Worm (Caenorhabditis elegans): ENCODE measurements around the gene F43D2.7.

The F43D2.7 gene

DNA sequence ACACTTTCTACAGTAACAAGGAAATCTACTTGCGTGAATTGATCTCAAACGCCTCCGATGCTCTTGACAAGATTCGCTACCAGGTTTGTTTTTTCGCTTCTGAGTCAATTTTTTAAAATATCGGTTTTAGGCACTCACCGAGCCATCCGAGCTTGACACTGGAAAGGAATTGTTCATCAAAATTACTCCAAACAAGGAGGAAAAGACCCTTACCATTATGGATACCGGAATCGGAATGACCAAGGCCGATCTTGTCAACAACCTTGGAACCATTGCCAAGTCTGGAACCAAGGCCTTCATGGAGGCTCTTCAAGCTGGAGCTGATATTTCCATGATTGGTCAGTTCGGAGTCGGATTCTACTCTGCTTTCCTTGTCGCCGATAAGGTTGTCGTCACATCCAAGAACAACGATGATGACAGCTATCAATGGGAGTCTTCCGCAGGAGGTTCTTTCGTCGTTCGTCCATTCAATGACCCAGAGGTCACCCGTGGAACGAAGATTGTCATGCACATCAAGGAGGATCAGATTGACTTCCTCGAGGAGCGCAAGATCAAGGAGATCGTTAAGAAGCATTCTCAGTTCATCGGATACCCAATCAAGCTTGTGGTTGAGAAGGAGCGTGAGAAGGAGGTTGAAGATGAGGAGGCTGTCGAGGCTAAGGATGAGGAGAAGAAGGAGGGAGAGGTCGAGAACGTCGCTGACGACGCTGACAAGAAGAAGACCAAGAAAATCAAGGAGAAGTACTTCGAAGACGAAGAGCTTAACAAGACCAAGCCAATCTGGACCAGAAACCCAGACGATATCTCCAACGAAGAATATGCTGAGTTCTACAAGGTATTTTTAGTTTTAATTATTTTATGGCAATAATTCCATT is 46.5 kb upstream of the F43D2.7 start:
- peak; percentile 93 for TF ChIP-seq ama-1 (optimal IDR thresholded peaks at IDR 0.05)
- no peak for TF ChIP-seq sea-2 (GFP tag; optimal IDR thresholded peaks at IDR 0.05)
- TF ChIP-seq ceh-9 (tag; optimal IDR thresholded peaks at IDR 0.05), result no peak
- TF ChIP-seq egl-5 (tag; optimal IDR thresholded peaks at IDR 0.05), result no peak
- no peak for TF ChIP-seq pha-4 (tag; optimal IDR thresholded peaks at IDR 0.05)
- no peak for TF ChIP-seq unc-39 (tag; optimal IDR thresholded peaks at IDR 0.05)
- no peak for TF ChIP-seq lin-39 (tag; optimal IDR thresholded peaks at IDR 0.05)
- TF ChIP-seq lin-15B (tag; optimal IDR thresholded peaks at IDR 0.05), result no peak
- TF ChIP-seq nhr-43 (tag; optimal IDR thresholded peaks at IDR 0.05; ENCODE audit: poor library complexity, severe bottlenecking), result no peak
- no peak for TF ChIP-seq hmg-11 (tag; optimal IDR thresholded peaks at IDR 0.05)
- TF ChIP-seq mml-1 (tag; optimal IDR thresholded peaks at IDR 0.05), result no peak
- TF ChIP-seq nhr-23 (tag; optimal IDR thresholded peaks at IDR 0.05), result no peak
- peak; percentile 11 for TF ChIP-seq nhr-25 (tag; optimal IDR thresholded peaks at IDR 0.05)
- no peak for TF ChIP-seq nhr-237 (tag; optimal IDR thresholded peaks at IDR 0.05)
- TF ChIP-seq ztf-11 (tag; optimal IDR thresholded peaks at IDR 0.05), result no peak
- no peak for TF ChIP-seq ZK546.5 (tag; optimal IDR thresholded peaks at IDR 0.05)
- TF ChIP-seq skn-1 (tag; optimal IDR thresholded peaks at IDR 0.05), result no peak
- no peak for TF ChIP-seq R02D3.7 (tag; optimal IDR thresholded peaks at IDR 0.05)
- TF ChIP-seq snpc-4 (tag; optimal IDR thresholded peaks at IDR 0.05), result peak; percentile 3
- no peak for TF ChIP-seq pqm-1 (tag; optimal IDR thresholded peaks at IDR 0.05)
- no peak for TF ChIP-seq elt-3 (tag; optimal IDR thresholded peaks at IDR 0.05)
- no peak for TF ChIP-seq egl-27 (tag; optimal IDR thresholded peaks at IDR 0.05)

DNA sequence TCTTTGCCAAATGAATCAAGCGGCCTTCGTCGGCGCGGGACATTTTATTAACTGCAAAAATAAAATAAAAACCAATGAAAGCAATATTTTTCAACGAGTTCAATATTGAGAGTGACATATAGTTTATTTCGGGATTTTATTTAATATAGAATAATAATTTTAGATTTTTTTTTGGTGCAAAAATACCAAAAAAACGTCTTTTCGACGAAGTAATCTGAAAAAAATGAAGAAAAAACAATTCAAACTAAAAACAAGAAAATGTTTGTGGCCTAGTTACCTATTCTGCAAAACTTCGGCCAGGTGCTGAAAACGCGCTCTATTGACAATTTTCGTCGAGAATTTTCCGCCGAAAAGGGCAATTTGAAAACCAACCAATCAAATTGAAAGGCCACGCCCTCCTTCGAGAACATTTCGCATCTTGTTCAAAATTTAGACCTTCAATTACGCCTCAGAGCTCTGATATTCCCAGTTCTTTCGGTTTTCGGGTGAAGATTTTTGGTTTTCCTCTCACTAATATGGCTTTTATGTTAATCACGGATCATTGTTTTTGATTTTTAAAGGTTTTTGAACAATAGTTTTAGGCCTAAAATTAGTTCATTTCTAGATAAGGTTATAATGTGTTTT is 45.6 kb upstream of the F43D2.7 start, which contains the start of gene C47E8.4:
Gene C47E8.4, minus strand, starts transcription at position 51 of the 624 bp plus-strand sequence.
- TF ChIP-seq daf-12 (tag; optimal IDR thresholded peaks at IDR 0.05), result peak; percentile 57
- peak; percentile 90 for TF ChIP-seq snpc-4 (tag; optimal IDR thresholded peaks at IDR 0.05)
- TF ChIP-seq fos-1 (tag; optimal IDR thresholded peaks at IDR 0.05), result peak; percentile 67
- peak; percentile 98 for TF ChIP-seq jun-1 (tag; optimal IDR thresholded peaks at IDR 0.05)
- TF ChIP-seq nhr-11 (tag; optimal IDR thresholded peaks at IDR 0.05), result peak; percentile 93
- peak; percentile 89 for TF ChIP-seq nhr-77 (tag; optimal IDR thresholded peaks at IDR 0.05)
- TF ChIP-seq nhr-43 (tag; optimal IDR thresholded peaks at IDR 0.05; ENCODE audit: poor library complexity, severe bottlenecking), result peak; percentile 98
- no peak for TF ChIP-seq mdl-1 (tag; optimal IDR thresholded peaks at IDR 0.05)
- TF ChIP-seq pha-4 (tag; optimal IDR thresholded peaks at IDR 0.05), result peak; percentile 98
- peak; percentile 61 for TF ChIP-seq nhr-28 (tag; optimal IDR thresholded peaks at IDR 0.05)
- peak; percentile 86 for TF ChIP-seq pqm-1 (tag; optimal IDR thresholded peaks at IDR 0.05)
- peak; percentile 100 for TF ChIP-seq nfya-1 (tag; optimal IDR thresholded peaks at IDR 0.05; ENCODE audit: insufficient read depth)
- TF ChIP-seq elt-1 (tag; optimal IDR thresholded peaks at IDR 0.05), result peak; percentile 80
- TF ChIP-seq lin-39 (tag; optimal IDR thresholded peaks at IDR 0.05), result peak; percentile 93
- peak; percentile 39 for TF ChIP-seq ZK546.5 (tag; optimal IDR thresholded peaks at IDR 0.05)
- TF ChIP-seq lsy-12 (tag; optimal IDR thresholded peaks at IDR 0.05), result peak; percentile 99
- TF ChIP-seq lin-15B (tag; optimal IDR thresholded peaks at IDR 0.05), result peak; percentile 100
- TF ChIP-seq skn-1 (tag; optimal IDR thresholded peaks at IDR 0.05), result peak; percentile 84
- peak; percentile 94 for TF ChIP-seq egl-5 (tag; optimal IDR thresholded peaks at IDR 0.05)
- TF ChIP-seq elt-3 (tag; optimal IDR thresholded peaks at IDR 0.05), result peak in 1 of 3 experiments; percentile 52
- TF ChIP-seq nhr-237 (tag; optimal IDR thresholded peaks at IDR 0.05), result peak; percentile 30
- TF ChIP-seq unc-39 (tag; optimal IDR thresholded peaks at IDR 0.05), result no peak
- TF ChIP-seq unc-62 (GFP tag; optimal IDR thresholded peaks at IDR 0.05), result peak; percentile 87
- peak; percentile 95 for TF ChIP-seq tbx-2 (tag; optimal IDR thresholded peaks at IDR 0.05)
- TF ChIP-seq sea-2 (GFP tag; optimal IDR thresholded peaks at IDR 0.05), result no peak
- TF ChIP-seq nhr-12 (tag; optimal IDR thresholded peaks at IDR 0.05), result no peak
- peak; percentile 79 for TF ChIP-seq elt-2 (tag; optimal IDR thresholded peaks at IDR 0.05)
- TF ChIP-seq nhr-76 (tag; optimal IDR thresholded peaks at IDR 0.05), result peak; percentile 66
- TF ChIP-seq ztf-11 (tag; optimal IDR thresholded peaks at IDR 0.05), result no peak
- TF ChIP-seq fkh-10 (GFP tag; optimal IDR thresholded peaks at IDR 0.05), result peak; percentile 98
- peak; percentile 89 for TF ChIP-seq R02D3.7 (tag; optimal IDR thresholded peaks at IDR 0.05)
- TF ChIP-seq aly-2 (tag; optimal IDR thresholded peaks at IDR 0.05), result no peak
- TF ChIP-seq ceh-28 (tag; optimal IDR thresholded peaks at IDR 0.05), result peak; percentile 93
- peak; percentile 19 for TF ChIP-seq nhr-67 (tag; optimal IDR thresholded peaks at IDR 0.05)
- TF ChIP-seq ceh-9 (tag; optimal IDR thresholded peaks at IDR 0.05), result no peak
- peak; percentile 98 for TF ChIP-seq nhr-23 (tag; optimal IDR thresholded peaks at IDR 0.05)
- TF ChIP-seq eor-1 (tag; optimal IDR thresholded peaks at IDR 0.05), result peak in 1 of 2 experiments; percentile 82
- peak; percentile 98 for TF ChIP-seq nhr-25 (tag; optimal IDR thresholded peaks at IDR 0.05)
- peak; percentile 66 for TF ChIP-seq zag-1 (tag; optimal IDR thresholded peaks at IDR 0.05)
- TF ChIP-seq ceh-82 (tag; optimal IDR thresholded peaks at IDR 0.05), result peak; percentile 72
- TF ChIP-seq hmg-11 (tag; optimal IDR thresholded peaks at IDR 0.05), result peak; percentile 83
- peak; percentile 91 for TF ChIP-seq ama-1 (optimal IDR thresholded peaks at IDR 0.05)
- TF ChIP-seq fkh-2 (tag; optimal IDR thresholded peaks at IDR 0.05), result no peak
- TF ChIP-seq mml-1 (tag; optimal IDR thresholded peaks at IDR 0.05), result no peak
- peak; percentile 84 for TF ChIP-seq egl-27 (tag; optimal IDR thresholded peaks at IDR 0.05)

Measured in whole organism, L3 larva.